Worm (Caenorhabditis elegans): ENCODE data around the gene trx-3.

DNA sequence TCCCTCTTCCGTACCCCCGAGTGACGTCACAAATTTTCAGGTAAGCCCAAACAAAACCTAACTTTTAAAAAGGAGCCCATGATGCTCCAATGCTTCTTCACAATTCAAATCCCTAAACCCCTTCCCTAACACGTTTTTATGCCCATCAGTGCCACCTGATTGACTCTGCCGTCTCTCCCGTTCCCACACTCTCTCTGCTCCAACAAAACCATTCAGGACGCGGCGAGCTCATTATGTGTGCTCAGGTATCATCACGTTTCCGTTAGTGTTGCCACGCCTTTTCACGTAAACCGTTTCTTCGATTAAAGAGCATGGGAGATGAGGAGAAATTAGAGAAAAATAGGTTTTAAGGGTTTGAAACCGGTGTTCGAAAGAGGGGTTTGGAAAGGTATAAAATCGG is 23.7 kb upstream of the trx-3 start, which contains the start of gene M01H9.2:
- TF ChIP-seq cog-1 (tag; optimal IDR thresholded peaks at IDR 0.05) (no peak), ztf-23 (GFP tag; IDR thresholded peaks at IDR 0.05) (no peak), ztf-29 (GFP tag; IDR thresholded peaks at IDR 0.05) (no peak)
